Fruit fly (Drosophila melanogaster): ENCODE results near the gene CG18170.

The CG18170 gene

dm6 chr3L:1664205-1664604 lies 61.5 kb downstream of the CG18170 start (continued):
- TF ChIP-seq Scr (GFP tag; IDR thresholded peaks at IDR 0.05; ENCODE audit: partially characterized antibody) = no peak
- no peak for TF ChIP-seq stc (GFP tag; IDR thresholded peaks at IDR 0.05)
- TF ChIP-seq Hand (GFP tag; optimal IDR thresholded peaks at IDR 0.05) = peak; percentile 5
- TF ChIP-seq HHEX (GFP tag; optimal IDR thresholded peaks at IDR 0.05) = no peak
- TF ChIP-seq unc-4 (GFP tag; IDR thresholded peaks at IDR 0.05; ENCODE audit: partially characterized antibody) = no peak
- peak; percentile 99 for TF ChIP-seq CG31224 (GFP tag; IDR thresholded peaks at IDR 0.05)
- peak; percentile 84 for TF ChIP-seq ewg (GFP tag; optimal IDR thresholded peaks at IDR 0.05)
- no peak for TF ChIP-seq CG6254 (GFP tag; optimal IDR thresholded peaks at IDR 0.05)
- no peak for TF ChIP-seq CG15696 (tag; optimal IDR thresholded peaks at IDR 0.05)
- peak; percentile 96 for TF ChIP-seq scrt (GFP tag; optimal IDR thresholded peaks at IDR 0.05)
- TF ChIP-seq CG11723 (GFP tag; optimal IDR thresholded peaks at IDR 0.05) = no peak
- no peak for TF ChIP-seq CG10147 (GFP tag; optimal IDR thresholded peaks at IDR 0.05)
- TF ChIP-seq nerfin-1 (tag; optimal IDR thresholded peaks at IDR 0.05) = peak; percentile 21
- no peak for TF ChIP-seq H15 (GFP tag; IDR thresholded peaks at IDR 0.05)
- no peak for TF ChIP-seq gsb (GFP tag; IDR thresholded peaks at IDR 0.05)
- no peak for TF ChIP-seq Hr51 (GFP tag; optimal IDR thresholded peaks at IDR 0.05)

DNA sequence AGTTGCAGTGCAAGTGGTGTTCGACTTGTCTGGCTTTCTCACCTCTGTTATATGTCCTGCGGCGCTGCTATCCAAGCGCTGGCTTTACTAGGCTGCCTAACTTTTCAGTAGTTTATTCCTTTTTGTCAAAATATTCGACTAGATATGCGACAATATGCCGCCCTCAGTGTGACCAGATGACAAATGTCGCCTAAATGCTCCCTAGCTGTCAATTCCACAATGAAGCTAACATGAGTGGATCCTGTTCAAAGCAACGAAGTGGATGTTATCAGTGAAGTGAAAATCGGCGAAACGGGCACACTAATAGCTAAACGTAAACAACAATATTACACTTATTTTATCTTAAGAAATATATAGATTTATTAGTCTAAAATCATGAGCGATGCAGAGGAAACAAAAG lies 62.1 kb downstream of the CG18170 start, which contains the start of the genes Srrm234 and CG7974:
Gene Srrm234, minus strand, starts transcription at position 189 of the 400 bp plus-strand sequence.
Gene CG7974, plus strand, starts transcription at position 263 of the 400 bp plus-strand sequence.
- TF ChIP-seq Med (GFP tag) (peak; percentile 78), CG10979 (tag; optimal IDR thresholded peaks at IDR 0.05) (peak; percentile 6), Ets97D (GFP tag; optimal IDR thresholded peaks at IDR 0.05) (peak; percentile 58), CG7372 (GFP tag; IDR thresholded peaks at IDR 0.05) (no peak), jing (GFP tag; optimal IDR thresholded peaks at IDR 0.05) (no peak), sens (GFP tag) (peak; percentile 54), CG15514 (GFP tag; optimal IDR thresholded peaks at IDR 0.05) (peak; percentile 93), CG4617 (GFP tag; optimal IDR thresholded peaks at IDR 0.05; ENCODE audit: borderline replicate concordance) (peak; percentile 78), gfzf (GFP tag; optimal IDR thresholded peaks at IDR 0.05) (peak; percentile 88), CG12659 (GFP tag; optimal IDR thresholded peaks at IDR 0.05) (peak; percentile 38), CG6854 (GFP tag; optimal IDR thresholded peaks at IDR 0.05) (no peak), bbx (GFP tag; IDR thresholded peaks at IDR 0.05; ENCODE audit: partially characterized antibody) (peak; percentile 32; the same call in 1 of the 2 replicates), amos (GFP tag; IDR thresholded peaks at IDR 0.05; ENCODE audit: partially characterized antibody) (peak; percentile 38; the same call in 1 of the 2 replicates), row (GFP tag; IDR thresholded peaks at IDR 0.05) (peak; percentile 29; the same call in 1 of the 3 replicates), sna (GFP tag; IDR thresholded peaks at IDR 0.05; ENCODE audit: partially characterized antibody) (peak; percentile 39; the same call in 1 of the 2 replicates), CG3726 (GFP tag; IDR thresholded peaks at IDR 0.05) (no peak), CG32772 (GFP tag; IDR thresholded peaks at IDR 0.05) (no peak), Opbp (GFP tag; IDR thresholded peaks at IDR 0.05; ENCODE audit: partially characterized antibody) (peak; percentile 51; the same call in 1 of the 3 replicates), CG8924 (tag; optimal IDR thresholded peaks at IDR 0.05) (peak; percentile 9), NC2β (GFP tag; optimal IDR thresholded peaks at IDR 0.05) (peak; percentile 14), HmgZ (tag; optimal IDR thresholded peaks at IDR 0.05) (peak; percentile 20), MESR4 (GFP tag; optimal IDR thresholded peaks at IDR 0.05) (peak; percentile 84), Max (GFP tag; optimal IDR thresholded peaks at IDR 0.05) (peak; percentile 3), trem (tag; optimal IDR thresholded peaks at IDR 0.05) (peak; percentile 55), knrl (GFP tag; IDR thresholded peaks at IDR 0.05; ENCODE audit: partially characterized antibody) (0 out of 3 replicates have a peak, but pooled peaks have one; percentile 11), Poxn (GFP tag; IDR thresholded peaks at IDR 0.05) (no peak), Nf-YC (tag; optimal IDR thresholded peaks at IDR 0.05) (peak; percentile 13), pzg (GFP tag; optimal IDR thresholded peaks at IDR 0.05) (peak; percentile 85), B-H2 (GFP tag; optimal IDR thresholded peaks at IDR 0.05) (no peak), stwl (tag; optimal IDR thresholded peaks at IDR 0.05) (peak; percentile 96), Dll (GFP tag; IDR thresholded peaks at IDR 0.05; ENCODE audit: partially characterized antibody) (no peak), E2f2 (GFP tag; IDR thresholded peaks at IDR 0.05) (peak; percentile 55)

Data from whole organism, embryonic.